Fruit fly (Drosophila melanogaster) whole organism, embryonic: ENCODE results near the gene wisp.
A peak's percentile ranks its signal among the peaks of the same experiment; 100 is the strongest.

Source experiments
- Antp ChIP-seq: fragments of 200-800 bp; sonication (Bioruptor generic); optimal IDR thresholded peaks from 3 replicates; lab custom pipeline; 2016; ENCODE audit warnings: missing biosample characterization, missing genetic modification characterization
- Bgb ChIP-seq: fragments of 200-800 bp; sonication (Bioruptor generic); IDR thresholded peaks from 2 replicates; pipeline ENCODE4 v1.3.6; 2022; ENCODE audit warnings: missing biosample characterization, missing genetic modification characterization; ENCODE audit not compliant: partially characterized antibody
- Bteb2 ChIP-seq: fragments of 200-800 bp; sonication (Bioruptor generic); optimal IDR thresholded peaks from 2 replicates; lab custom pipeline; 2016; ENCODE audit warnings: missing biosample characterization, missing genetic modification characterization
- CG12299 ChIP-seq: fragments of 200-800 bp; sonication (Bioruptor generic); optimal IDR thresholded peaks from 2 replicates; lab custom pipeline; 2018; ENCODE audit warnings: missing biosample characterization, mild to moderate bottlenecking, missing genetic modification characterization
- CG14667 ChIP-seq: fragments of 200-800 bp; sonication (Bioruptor generic); IDR thresholded peaks from 2 replicates; pipeline ENCODE4 v1.3.6; 2022; ENCODE audit warnings: missing biosample characterization, missing genetic modification characterization
- CG15269 ChIP-seq: fragments of 200-800 bp; sonication (Bioruptor generic); optimal IDR thresholded peaks from 2 replicates; lab custom pipeline; 2018; ENCODE audit warnings: missing biosample characterization, mild to moderate bottlenecking, missing genetic modification characterization, moderate library complexity
- CG16863 ChIP-seq: fragments of 200-800 bp; sonication (Bioruptor generic); optimal IDR thresholded peaks from 3 replicates; lab custom pipeline; 2016; ENCODE audit warnings: missing biosample characterization, missing genetic modification characterization
- CG17385 ChIP-seq: fragments of 200-800 bp; sonication (Bioruptor generic); optimal IDR thresholded peaks from 3 replicates; lab custom pipeline; 2018; ENCODE audit warnings: missing biosample characterization, mild to moderate bottlenecking, missing genetic modification characterization
- CG18599 ChIP-seq: fragments of 200-800 bp; sonication (Bioruptor generic); optimal IDR thresholded peaks from 3 replicates; lab custom pipeline; 2017; ENCODE audit warnings: missing biosample characterization, missing genetic modification characterization, mild to moderate bottlenecking, moderate library complexity, missing genetic modification reagents
- CG30431 ChIP-seq: fragments of 200-800 bp; sonication (Bioruptor generic); optimal IDR thresholded peaks from 2 replicates; lab custom pipeline; 2017; ENCODE audit warnings: missing biosample characterization, missing genetic modification characterization
- CG32767 ChIP-seq: fragments of 200-800 bp; sonication (Bioruptor generic); IDR thresholded peaks from 2 replicates; pipeline ENCODE4 v1.3.6; 2022; ENCODE audit warnings: missing biosample characterization, missing genetic modification characterization
- CG34422 ChIP-seq: fragments of 200-800 bp; sonication (Bioruptor generic); IDR thresholded peaks from 3 replicates; pipeline ENCODE4 v1.3.6; 2022; ENCODE audit warnings: missing biosample characterization, missing genetic modification characterization
- CG3726 ChIP-seq: fragments of 200-800 bp; sonication (Bioruptor generic); IDR thresholded peaks from 3 replicates; pipeline ENCODE4, ENCODE4 v1.3.6; 2022; ENCODE audit warnings: missing biosample characterization, missing genetic modification characterization
- CG4730 ChIP-seq: fragments of 200-800 bp; sonication (Bioruptor generic); IDR thresholded peaks from 2 replicates; pipeline ENCODE4 v1.3.6; 2022; ENCODE audit warnings: missing biosample characterization, missing genetic modification characterization
- CG6654 ChIP-seq: fragments of 200-800 bp; sonication (Bioruptor generic); optimal IDR thresholded peaks from 2 replicates; lab custom pipeline; 2017; ENCODE audit warnings: missing biosample characterization, mild to moderate bottlenecking, missing genetic modification characterization
- CG7556 ChIP-seq: fragments of 200-800 bp; sonication (Bioruptor generic); optimal IDR thresholded peaks from 2 replicates; lab custom pipeline; 2017; ENCODE audit warnings: missing biosample characterization, mild to moderate bottlenecking, missing genetic modification characterization
- CG8944 ChIP-seq: fragments of 200-800 bp; sonication (Bioruptor generic); optimal IDR thresholded peaks from 3 replicates; lab custom pipeline; 2016; ENCODE audit warnings: missing biosample characterization, missing genetic modification characterization
- CHES-1-like ChIP-seq: fragments of 200-800 bp; sonication (Bioruptor generic); optimal IDR thresholded peaks from 2 replicates; lab custom pipeline; 2016; ENCODE audit warnings: missing biosample characterization, missing genetic modification characterization
- Camta ChIP-seq: fragments of 200-800 bp; sonication (Bioruptor generic); optimal IDR thresholded peaks from 2 replicates; lab custom pipeline; 2016; ENCODE audit warnings: missing biosample characterization, missing genetic modification characterization
- D19A ChIP-seq: fragments of 200-800 bp; optimal IDR thresholded peaks from 3 replicates; lab custom pipeline; 2019; ENCODE audit warnings: missing biosample characterization, mild to moderate bottlenecking, missing genetic modification characterization, moderate library complexity
- Dfd ChIP-seq, 2 experiments: fragments of >200 bp; optimal IDR thresholded peaks; 2 replicates each; lab custom pipeline; 2017; ENCODE audit warnings: missing biosample characterization in 2 of 2, missing genetic modification characterization in 2 of 2
- E2f2 ChIP-seq: fragments of 200-800 bp; sonication (Bioruptor generic); IDR thresholded peaks from 2 replicates; pipeline ENCODE4 v1.3.6; 2022; ENCODE audit warnings: missing biosample characterization, missing genetic modification characterization
- HLHmδ ChIP-seq: fragments of 200-800 bp; sonication (Bioruptor generic); optimal IDR thresholded peaks from 2 replicates; lab custom pipeline; 2018; ENCODE audit warnings: missing biosample characterization, mild to moderate bottlenecking, missing genetic modification characterization, moderate library complexity
- HmgD ChIP-seq: fragments of 200-800 bp; sonication (Bioruptor generic); optimal IDR thresholded peaks from 3 replicates; lab custom pipeline; 2016; ENCODE audit warnings: missing biosample characterization, missing genetic modification characterization
- Hmr ChIP-seq: fragments of 200-800 bp; sonication (Bioruptor generic); optimal IDR thresholded peaks from 3 replicates; lab custom pipeline; 2017; ENCODE audit warnings: mild to moderate bottlenecking, missing biosample characterization, missing genetic modification reagents, missing genetic modification characterization
- Hr39 ChIP-seq: fragments of >200 bp; optimal IDR thresholded peaks from 2 replicates; lab custom pipeline; 2017
- Lpt ChIP-seq: fragments of >200 bp; optimal IDR thresholded peaks from 2 replicates; lab custom pipeline; 2018; ENCODE audit warnings: missing biosample characterization, missing genetic modification characterization
- Med ChIP-seq: fragments of 200-800 bp; sonication (Bioruptor generic); peaks from one replicate; lab custom pipeline; 2016; ENCODE audit warnings: missing biosample characterization, missing genetic modification characterization, mild to moderate bottlenecking, inconsistent platforms, moderate library complexity
- Mes4 ChIP-seq: fragments of 200-800 bp; sonication (Bioruptor generic); optimal IDR thresholded peaks from 2 replicates; lab custom pipeline; 2016; ENCODE audit warnings: missing biosample characterization, missing genetic modification characterization
- NfI ChIP-seq: fragments of 200-800 bp; sonication (Bioruptor generic); optimal IDR thresholded peaks from 3 replicates; lab custom pipeline; 2018; ENCODE audit warnings: missing biosample characterization, mild to moderate bottlenecking, missing genetic modification characterization, moderate library complexity
- Oaz ChIP-seq: fragments of 200-800 bp; sonication (Bioruptor generic); IDR thresholded peaks from 2 replicates; pipeline ENCODE4 v1.3.6; 2022; ENCODE audit warnings: missing biosample characterization, missing genetic modification characterization
- Side ChIP-seq: fragments of 200-800 bp; sonication (Bioruptor generic); optimal IDR thresholded peaks from 2 replicates; lab custom pipeline; 2016; ENCODE audit warnings: missing biosample characterization, missing genetic modification characterization
- bowl ChIP-seq: fragments of 200-800 bp; sonication (Bioruptor generic); IDR thresholded peaks from 2 replicates; pipeline ENCODE4 v1.3.6; 2022; ENCODE audit warnings: missing biosample characterization, missing genetic modification characterization
- dm ChIP-seq: fragments of 200-800 bp; sonication (Bioruptor generic); optimal IDR thresholded peaks from 3 replicates; lab custom pipeline; 2016; ENCODE audit warnings: missing biosample characterization, missing genetic modification characterization
- en ChIP-seq: fragments of 200-800 bp; sonication (Bioruptor generic); optimal IDR thresholded peaks from 2 replicates; lab custom pipeline; 2016; ENCODE audit warnings: missing biosample characterization, missing genetic modification characterization
- fd3F ChIP-seq: fragments of 200-800 bp; sonication (Bioruptor generic); optimal IDR thresholded peaks from 2 replicates; lab custom pipeline; 2018; ENCODE audit warnings: missing biosample characterization, mild to moderate bottlenecking, missing genetic modification characterization, moderate library complexity
- fu2 ChIP-seq: fragments of 200-800 bp; sonication (Bioruptor generic); optimal IDR thresholded peaks from 2 replicates; lab custom pipeline; 2016; ENCODE audit warnings: missing biosample characterization, missing genetic modification characterization
- gsb ChIP-seq: fragments of 200-800 bp; sonication (Bioruptor generic); IDR thresholded peaks from 2 replicates; pipeline ENCODE4 v1.3.6; 2022; ENCODE audit warnings: missing biosample characterization, missing genetic modification characterization
- hbn ChIP-seq: fragments of 200-800 bp; sonication (Bioruptor generic); IDR thresholded peaks from 2 replicates; pipeline ENCODE4 v1.3.6; 2022; ENCODE audit warnings: missing biosample characterization, missing genetic modification characterization; ENCODE audit not compliant: partially characterized antibody
- jing ChIP-seq: fragments of 200-800 bp; sonication (Bioruptor generic); optimal IDR thresholded peaks from 2 replicates; lab custom pipeline; 2018; ENCODE audit warnings: missing biosample characterization, mild to moderate bottlenecking, missing genetic modification characterization
- kah ChIP-seq: fragments of 200-800 bp; sonication (Bioruptor generic); optimal IDR thresholded peaks from 2 replicates; lab custom pipeline; 2018; ENCODE audit warnings: missing biosample characterization, mild to moderate bottlenecking, missing genetic modification characterization
- lbe ChIP-seq: fragments of 200-800 bp; sonication (Bioruptor generic); optimal IDR thresholded peaks from 2 replicates; lab custom pipeline; 2016; ENCODE audit warnings: missing biosample characterization, mild to moderate bottlenecking, missing genetic modification characterization
- oc ChIP-seq: fragments of 200-800 bp; sonication (Bioruptor generic); optimal IDR thresholded peaks from 2 replicates; lab custom pipeline; 2018; ENCODE audit warnings: missing biosample characterization, mild to moderate bottlenecking, missing genetic modification characterization, moderate library complexity
- pfk ChIP-seq: fragments of 200-800 bp; sonication (Bioruptor generic); optimal IDR thresholded peaks from 2 replicates; lab custom pipeline; 2018; ENCODE audit warnings: missing biosample characterization, mild to moderate bottlenecking, missing genetic modification characterization, moderate library complexity
- pnt ChIP-seq: fragments of 200-800 bp; sonication (Bioruptor generic); optimal IDR thresholded peaks from 3 replicates; lab custom pipeline; 2016; ENCODE audit warnings: missing biosample characterization, missing genetic modification characterization
- schlank ChIP-seq: fragments of 200-800 bp; sonication (Bioruptor generic); optimal IDR thresholded peaks from 2 replicates; lab custom pipeline; 2018; ENCODE audit warnings: missing biosample characterization, mild to moderate bottlenecking, missing genetic modification characterization
- sr ChIP-seq: fragments of 200-800 bp; sonication (Bioruptor generic); IDR thresholded peaks from 3 replicates; pipeline ENCODE4 v1.3.6; 2022; ENCODE audit warnings: missing biosample characterization, missing genetic modification characterization
- tin ChIP-seq: fragments of 200-800 bp; sonication (Bioruptor generic); optimal IDR thresholded peaks from 3 replicates; lab custom pipeline; 2016; ENCODE audit warnings: missing biosample characterization, missing genetic modification characterization
- ttk ChIP-seq: fragments of 200-800 bp; sonication (Bioruptor generic); IDR thresholded peaks from 2 replicates; pipeline ENCODE4 v2.1.2; 2022; ENCODE audit warnings: missing biosample characterization, missing genetic modification characterization
- vvl ChIP-seq: fragments of 200-800 bp; sonication (Bioruptor generic); IDR thresholded peaks from 2 replicates; pipeline ENCODE4 v1.3.6; 2022; ENCODE audit warnings: missing biosample characterization, missing genetic modification characterization
- wek ChIP-seq: fragments of 200-800 bp; sonication (Bioruptor generic); optimal IDR thresholded peaks from 3 replicates; lab custom pipeline; 2018; ENCODE audit warnings: missing biosample characterization, mild to moderate bottlenecking, missing genetic modification characterization, moderate library complexity
- zfh2 ChIP-seq: fragments of 200-800 bp; sonication (Bioruptor generic); optimal IDR thresholded peaks from 2 replicates; lab custom pipeline; 2016; ENCODE audit warnings: missing biosample characterization, missing genetic modification characterization

wisp gene

dm6 chrX:11854758-11855465, 38.8 kb upstream of the wisp start, which contains the start of the genes CG10347 and ATP7 (continued):
- TF ChIP-seq hbn (GFP tag; lab: Robert Waterston, UW) (peak; percentile 84), CG17385 (GFP tag; lab: Kevin White, UChicago) (peak; percentile 13), E2f2 (GFP tag; lab: Robert Waterston, UW) (peak; percentile 64), pfk (GFP tag; lab: Kevin White, UChicago) (no peak), fd3F (GFP tag; lab: Kevin White, UChicago) (no peak), schlank (tag; lab: Kevin White, UChicago) (no peak), ttk (no peak), Oaz (GFP tag; lab: Robert Waterston, UW) (no peak), NfI (GFP tag; lab: Kevin White, UChicago) (no peak), CHES-1-like (GFP tag; lab: Kevin White, UChicago) (peak; percentile 26), vvl (no peak), D19A (tag; lab: Kevin White, UChicago) (no peak), Bteb2 (GFP tag; lab: Kevin White, UChicago) (peak; percentile 13), CG16863 (GFP tag; lab: Kevin White, UChicago) (no peak), pnt (GFP tag; lab: Kevin White, UChicago) (peak; percentile 17), lbe (GFP tag; lab: Kevin White, UChicago) (peak; percentile 22), CG18599 (GFP tag; lab: Kevin White, UChicago) (peak; percentile 23), jing (GFP tag; lab: Kevin White, UChicago) (no peak), gsb (GFP tag; lab: Robert Waterston, UW) (no peak), CG4730 (no peak), bowl (GFP tag; lab: Robert Waterston, UW) (no peak), zfh2 (peak; percentile 20), HmgD (GFP tag; lab: Kevin White, UChicago) (no peak), CG32767 (GFP tag; lab: Robert Waterston, UW) (no peak), en (no peak), Hmr (GFP tag; lab: Kevin White, UChicago) (peak; percentile 60), CG14667 (GFP tag; lab: Robert Waterston, UW) (no peak), fu2 (GFP tag; lab: Kevin White, UChicago) (peak; percentile 12), Mes4 (peak; percentile 8), Dfd (GFP tag; optimal IDR thresholded peaks at IDR 0.05; lab: Kevin White, UChicago) (no peak), wek (GFP tag; lab: Kevin White, UChicago) (no peak), dm (GFP tag; lab: Kevin White, UChicago) (no peak), Camta (GFP tag; lab: Kevin White, UChicago) (no peak), tin (GFP tag; lab: Kevin White, UChicago) (peak; percentile 25), Antp (GFP tag; lab: Kevin White, UChicago) (no peak), CG34422 (GFP tag; lab: Robert Waterston, UW) (peak; percentile 17; the same call in 1 of the 3 replicates), Bgb (GFP tag; lab: Robert Waterston, UW) (peak; percentile 90), CG30431 (no peak), CG8944 (GFP tag; lab: Kevin White, UChicago) (peak; percentile 26), kah (no peak), sr (no peak), CG12299 (tag; lab: Kevin White, UChicago) (peak; percentile 34), CG15269 (tag; lab: Kevin White, UChicago) (peak; percentile 22), CG6654 (no peak), Hr39 (lab: Kevin White, UChicago) (no peak), oc (tag; lab: Kevin White, UChicago) (no peak), CG3726 (no peak), Side (no peak), CG7556 (no peak), Lpt (GFP tag; lab: Kevin White, UChicago) (no peak), HLHmδ (GFP tag; lab: Kevin White, UChicago) (no peak), Med (GFP tag; lab: Kevin White, UChicago) (peak; percentile 86)
